Worm (Caenorhabditis elegans): ENCODE data around the gene pals-20.

ce11 chrIII:1354523-1354922, 33.6 kb downstream of the pals-20 start:
- no peak for TF ChIP-seq eor-1 (tag; optimal IDR thresholded peaks at IDR 0.05)
- no peak for TF ChIP-seq elt-3 (tag; optimal IDR thresholded peaks at IDR 0.05)
- TF ChIP-seq fkh-2 (tag; optimal IDR thresholded peaks at IDR 0.05) = no peak
- TF ChIP-seq lin-15B (tag; optimal IDR thresholded peaks at IDR 0.05) = no peak
- no peak for TF ChIP-seq sea-2 (GFP tag; optimal IDR thresholded peaks at IDR 0.05)
- no peak for TF ChIP-seq pha-4 (tag; optimal IDR thresholded peaks at IDR 0.05)
- no peak for TF ChIP-seq mdl-1 (tag; optimal IDR thresholded peaks at IDR 0.05)
- TF ChIP-seq pqm-1 (tag; optimal IDR thresholded peaks at IDR 0.05) = no peak
- TF ChIP-seq mml-1 (tag; optimal IDR thresholded peaks at IDR 0.05) = no peak
- no peak for TF ChIP-seq nhr-25 (tag; optimal IDR thresholded peaks at IDR 0.05)
- TF ChIP-seq ceh-16 (tag; optimal IDR thresholded peaks at IDR 0.05) = no peak
- no peak for TF ChIP-seq zag-1 (tag; optimal IDR thresholded peaks at IDR 0.05)
- no peak for TF ChIP-seq skn-1 (tag; optimal IDR thresholded peaks at IDR 0.05)
